Worm (Caenorhabditis elegans) whole organism, L3 larva: Measurements from ENCODE around the gene cox-11.

Experiments
- R02D3.7 ChIP-seq: fragments of 150-350 bp; optimal IDR thresholded peaks from 2 replicates; lab custom pipeline; 2014; ENCODE audit warnings: missing biosample characterization, missing genetic modification characterization
- ZK546.5 ChIP-seq: sonication (generic microtip); optimal IDR thresholded peaks from 2 replicates; lab custom pipeline; 2017; ENCODE audit warnings: missing biosample characterization, missing genetic modification characterization
- aly-2 ChIP-seq: fragments of 150-350 bp; optimal IDR thresholded peaks from 2 replicates; lab custom pipeline; 2014; ENCODE audit warnings: missing biosample characterization, missing genetic modification characterization
- ama-1 ChIP-seq: fragments of 150-350 bp; optimal IDR thresholded peaks from 2 replicates; lab custom pipeline; 2018
- ceh-28 ChIP-seq: fragments of 150-350 bp; optimal IDR thresholded peaks from 2 replicates; lab custom pipeline; 2014; ENCODE audit warnings: missing biosample characterization, missing genetic modification reagents, missing genetic modification characterization
- ceh-82 ChIP-seq: fragments of 150-350 bp; optimal IDR thresholded peaks from 2 replicates; lab custom pipeline; 2014; ENCODE audit warnings: missing biosample characterization, missing genetic modification characterization
- ceh-9 ChIP-seq: sonication (generic microtip); optimal IDR thresholded peaks from 2 replicates; lab custom pipeline; 2018; ENCODE audit warnings: missing biosample characterization, missing genetic modification characterization
- daf-12 ChIP-seq: fragments of 150-350 bp; optimal IDR thresholded peaks from 2 replicates; lab custom pipeline; 2014; ENCODE audit warnings: missing biosample characterization, missing genetic modification reagents, missing genetic modification characterization
- egl-27 ChIP-seq: sonication (generic microtip); optimal IDR thresholded peaks from 4 replicates; lab custom pipeline; 2017; ENCODE audit warnings: missing biosample characterization, missing genetic modification reagents, missing genetic modification characterization
- egl-5 ChIP-seq: fragments of 150-350 bp; optimal IDR thresholded peaks from 2 replicates; lab custom pipeline; 2017; ENCODE audit warnings: missing biosample characterization, missing genetic modification reagents, missing genetic modification characterization, inconsistent platforms
- elt-1 ChIP-seq: fragments of 150-350 bp; optimal IDR thresholded peaks from 2 replicates; lab custom pipeline; 2014; ENCODE audit warnings: missing biosample characterization, missing genetic modification characterization
- elt-2 ChIP-seq: sonication (generic microtip); optimal IDR thresholded peaks from 2 replicates; lab custom pipeline; 2016; ENCODE audit warnings: missing genetic modification reagents, mild to moderate bottlenecking, missing genetic modification characterization, missing compliant biosample characterization
- elt-3 ChIP-seq, 3 experiments: fragments of 150-350 bp in 1 of 3; sonication (generic microtip) in 2 of 3; optimal IDR thresholded peaks; 2 replicates in 2 of 3; 4 replicates in 1 of 3; lab custom pipeline; 2014 to 2017; ENCODE audit warnings: missing biosample characterization in 3 of 3, missing genetic modification characterization in 3 of 3
- eor-1 ChIP-seq, 2 experiments: fragments of 150-350 bp; optimal IDR thresholded peaks; 2 replicates each; lab custom pipeline; 2014 to 2018; ENCODE audit warnings: missing biosample characterization in 2 of 2, missing genetic modification characterization in 2 of 2
- fkh-10 ChIP-seq: sonication (generic microtip); optimal IDR thresholded peaks from 2 replicates; lab custom pipeline; 2017; ENCODE audit warnings: missing biosample characterization, missing genetic modification reagents, missing genetic modification characterization
- fkh-2 ChIP-seq: fragments of 150-350 bp; optimal IDR thresholded peaks from 2 replicates; lab custom pipeline; 2014; ENCODE audit warnings: missing biosample characterization, missing genetic modification reagents, missing genetic modification characterization
- fos-1 ChIP-seq: fragments of 150-350 bp; optimal IDR thresholded peaks from 2 replicates; lab custom pipeline; 2014; ENCODE audit warnings: missing biosample characterization, missing genetic modification characterization
- hmg-11 ChIP-seq: sonication (generic microtip); optimal IDR thresholded peaks from 2 replicates; lab custom pipeline; 2016; ENCODE audit warnings: missing genetic modification characterization, missing compliant biosample characterization
- jun-1 ChIP-seq: fragments of 150-350 bp; optimal IDR thresholded peaks from 2 replicates; lab custom pipeline; 2014; ENCODE audit warnings: missing biosample characterization, missing genetic modification reagents, missing genetic modification characterization
- lin-15B ChIP-seq: fragments of 150-350 bp; optimal IDR thresholded peaks from 2 replicates; lab custom pipeline; 2014; ENCODE audit warnings: missing biosample characterization, missing genetic modification characterization
- lin-39 ChIP-seq: fragments of 150-350 bp; optimal IDR thresholded peaks from 2 replicates; lab custom pipeline; 2018; ENCODE audit warnings: missing biosample characterization, missing genetic modification reagents, missing genetic modification characterization
- lsy-12 ChIP-seq: sonication (generic microtip); optimal IDR thresholded peaks from 2 replicates; lab custom pipeline; 2016; ENCODE audit warnings: mild to moderate bottlenecking, missing genetic modification characterization, missing compliant biosample characterization
- mdl-1 ChIP-seq: fragments of 150-350 bp; optimal IDR thresholded peaks from 2 replicates; lab custom pipeline; 2014; ENCODE audit warnings: missing biosample characterization, missing genetic modification characterization
- nfya-1 ChIP-seq: sonication (generic microtip); optimal IDR thresholded peaks from 2 replicates; lab custom pipeline; 2017; ENCODE audit warnings: missing genetic modification characterization, mild to moderate bottlenecking, missing compliant biosample characterization, antibody characterized with exemption, moderate library complexity; ENCODE audit not compliant: insufficient read depth
- nhr-11 ChIP-seq: fragments of 150-350 bp; optimal IDR thresholded peaks from 2 replicates; lab custom pipeline; 2014; ENCODE audit warnings: missing biosample characterization, missing genetic modification characterization
- nhr-23 ChIP-seq: fragments of 150-350 bp; optimal IDR thresholded peaks from 2 replicates; lab custom pipeline; 2014; ENCODE audit warnings: missing biosample characterization, missing genetic modification reagents, missing genetic modification characterization
- nhr-237 ChIP-seq: fragments of 150-350 bp; optimal IDR thresholded peaks from 2 replicates; lab custom pipeline; 2014; ENCODE audit warnings: missing biosample characterization, missing genetic modification characterization
- nhr-25 ChIP-seq: sonication (generic microtip); optimal IDR thresholded peaks from 2 replicates; lab custom pipeline; 2017; ENCODE audit warnings: missing biosample characterization, missing genetic modification characterization
- nhr-28 ChIP-seq: fragments of 150-350 bp; optimal IDR thresholded peaks from 2 replicates; lab custom pipeline; 2014; ENCODE audit warnings: missing biosample characterization, missing genetic modification characterization
- nhr-43 ChIP-seq: sonication (generic microtip); optimal IDR thresholded peaks from 2 replicates; lab custom pipeline; 2016; ENCODE audit warnings: mild to moderate bottlenecking, missing genetic modification characterization, missing compliant biosample characterization; ENCODE audit not compliant: poor library complexity, severe bottlenecking
- nhr-67 ChIP-seq: fragments of 150-350 bp; optimal IDR thresholded peaks from 2 replicates; lab custom pipeline; 2014; ENCODE audit warnings: missing biosample characterization, missing genetic modification characterization
- nhr-76 ChIP-seq: fragments of 150-350 bp; sonication (generic microtip); optimal IDR thresholded peaks from 5 replicates; lab custom pipeline; 2014; ENCODE audit warnings: missing biosample characterization, missing genetic modification characterization
- nhr-77 ChIP-seq: fragments of 150-350 bp; optimal IDR thresholded peaks from 2 replicates; lab custom pipeline; 2014; ENCODE audit warnings: missing biosample characterization, missing genetic modification characterization
- pha-4 ChIP-seq: fragments of 150-350 bp; optimal IDR thresholded peaks from 2 replicates; lab custom pipeline; 2014; ENCODE audit warnings: missing biosample characterization, missing genetic modification reagents, missing genetic modification characterization
- pqm-1 ChIP-seq: fragments of 150-350 bp; optimal IDR thresholded peaks from 2 replicates; lab custom pipeline; 2017; ENCODE audit warnings: missing biosample characterization, missing genetic modification characterization, inconsistent platforms
- sea-2 ChIP-seq: fragments of 150-350 bp; sonication (generic microtip); optimal IDR thresholded peaks from 4 replicates; lab custom pipeline; 2014; ENCODE audit warnings: missing biosample characterization, missing genetic modification reagents, missing genetic modification characterization
- skn-1 ChIP-seq: fragments of 150-350 bp; optimal IDR thresholded peaks from 2 replicates; lab custom pipeline; 2014; ENCODE audit warnings: missing biosample characterization, missing genetic modification characterization
- snpc-4 ChIP-seq: fragments of 150-350 bp; optimal IDR thresholded peaks from 2 replicates; lab custom pipeline; 2014; ENCODE audit warnings: missing biosample characterization, missing genetic modification characterization
- tbx-2 ChIP-seq: sonication (generic microtip); optimal IDR thresholded peaks from 2 replicates; lab custom pipeline; 2016; ENCODE audit warnings: mild to moderate bottlenecking, missing genetic modification characterization, missing compliant biosample characterization
- unc-39 ChIP-seq: sonication (generic microtip); optimal IDR thresholded peaks from 4 replicates; lab custom pipeline; 2017; ENCODE audit warnings: missing biosample characterization, missing genetic modification characterization
- unc-62 ChIP-seq: fragments of 150-350 bp; sonication (generic microtip); optimal IDR thresholded peaks from 4 replicates; lab custom pipeline; 2014; ENCODE audit warnings: missing biosample characterization, missing genetic modification reagents, missing genetic modification characterization
- zag-1 ChIP-seq: fragments of 150-350 bp; optimal IDR thresholded peaks from 2 replicates; lab custom pipeline; 2014; ENCODE audit warnings: missing biosample characterization, missing genetic modification characterization
- ztf-11 ChIP-seq: fragments of 150-350 bp; optimal IDR thresholded peaks from 2 replicates; lab custom pipeline; 2014; ENCODE audit warnings: missing biosample characterization, missing genetic modification characterization

The cox-11 gene

DNA sequence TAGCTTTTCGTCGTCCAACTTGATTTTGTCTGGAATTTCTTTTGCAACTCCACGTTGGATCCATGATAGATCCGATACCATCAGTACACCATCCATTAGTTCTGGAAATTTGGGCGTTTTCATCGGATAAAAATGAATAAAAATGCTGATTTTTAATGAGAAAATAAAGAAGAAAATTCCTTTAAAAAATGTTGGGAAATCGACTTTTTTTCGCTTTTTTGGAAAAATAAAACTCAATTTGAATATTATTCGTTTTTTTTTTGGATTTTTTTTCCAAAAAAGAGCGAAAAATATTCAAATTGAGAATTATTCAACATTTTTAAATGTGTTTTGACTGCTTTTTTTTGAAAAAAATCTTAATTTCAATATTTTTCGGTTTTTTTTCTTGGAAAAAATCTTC, 7.6 kb upstream of the cox-11 start, which contains the start of gene pwp-1:
Gene pwp-1, minus strand, starts transcription at position 101 of the 400 bp plus-strand sequence.
- TF ChIP-seq fos-1 (no peak), egl-27 (tag; lab: Kevin White, UChicago) (no peak), ceh-9 (tag; lab: Kevin White, UChicago) (no peak), snpc-4 (tag; lab: Kevin White, UChicago) (no peak), R02D3.7 (no peak), nhr-77 (tag; lab: Kevin White, UChicago) (no peak), nhr-237 (tag; lab: Kevin White, UChicago) (no peak), skn-1 (tag; lab: Kevin White, UChicago) (no peak), hmg-11 (tag; lab: Kevin White, UChicago) (no peak)
- TF ChIP-seq, all 47 proteins: peak for 0

DNA sequence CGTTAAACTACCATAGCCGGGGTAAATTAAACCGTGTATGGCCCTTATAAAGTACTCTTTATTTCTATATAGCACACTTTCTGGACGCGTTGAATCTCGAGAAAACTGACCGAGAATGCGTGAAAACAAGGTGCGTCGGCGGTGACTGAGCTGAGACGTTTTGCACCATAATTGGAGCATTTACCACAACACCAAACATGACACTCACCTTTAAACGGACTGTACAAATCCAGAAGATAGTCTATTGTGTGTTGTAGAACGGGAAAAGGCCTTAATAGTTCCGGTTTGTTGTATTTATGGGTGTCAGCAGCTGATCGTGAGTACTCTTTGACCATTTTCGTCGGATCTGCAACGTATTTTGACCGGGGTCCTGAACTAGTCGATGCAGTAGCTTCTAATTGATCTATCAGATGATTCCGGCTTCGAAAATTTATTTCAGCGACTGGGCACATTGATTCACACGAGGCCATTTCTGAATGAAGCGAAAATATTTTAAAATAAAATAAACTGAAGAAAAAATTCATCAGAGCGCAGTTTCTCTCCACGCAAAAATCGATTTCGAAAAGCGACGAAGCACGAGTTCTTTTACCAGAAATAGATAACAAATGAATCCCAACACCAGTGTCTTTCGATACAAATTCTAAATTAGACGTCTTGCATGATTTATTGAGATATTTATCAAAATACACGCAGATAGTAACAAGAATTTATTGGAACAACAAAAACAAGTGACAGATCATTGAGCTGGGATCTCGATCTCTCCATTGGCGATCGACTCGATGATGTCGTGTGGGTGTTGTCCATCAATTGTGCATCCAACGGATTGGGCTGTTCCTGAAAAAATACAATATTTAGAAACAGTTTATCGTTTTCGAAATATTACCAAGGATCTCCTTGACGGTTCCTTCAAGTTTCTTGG, 4.9 kb upstream of the cox-11 start, which contains the start of gene tag-115:
Gene tag-115, minus strand, starts transcription at position 472 of the 919 bp plus-strand sequence.
- TF ChIP-seq elt-2, result peak; percentile 10
- TF ChIP-seq ama-1 (lab: Kevin White, UChicago), result peak; percentile 48
- TF ChIP-seq lin-15B (tag; lab: Kevin White, UChicago), result no peak
- TF ChIP-seq pha-4, result peak; percentile 9
- peak; percentile 37 for TF ChIP-seq ceh-28 (tag; lab: Kevin White, UChicago)

DNA sequence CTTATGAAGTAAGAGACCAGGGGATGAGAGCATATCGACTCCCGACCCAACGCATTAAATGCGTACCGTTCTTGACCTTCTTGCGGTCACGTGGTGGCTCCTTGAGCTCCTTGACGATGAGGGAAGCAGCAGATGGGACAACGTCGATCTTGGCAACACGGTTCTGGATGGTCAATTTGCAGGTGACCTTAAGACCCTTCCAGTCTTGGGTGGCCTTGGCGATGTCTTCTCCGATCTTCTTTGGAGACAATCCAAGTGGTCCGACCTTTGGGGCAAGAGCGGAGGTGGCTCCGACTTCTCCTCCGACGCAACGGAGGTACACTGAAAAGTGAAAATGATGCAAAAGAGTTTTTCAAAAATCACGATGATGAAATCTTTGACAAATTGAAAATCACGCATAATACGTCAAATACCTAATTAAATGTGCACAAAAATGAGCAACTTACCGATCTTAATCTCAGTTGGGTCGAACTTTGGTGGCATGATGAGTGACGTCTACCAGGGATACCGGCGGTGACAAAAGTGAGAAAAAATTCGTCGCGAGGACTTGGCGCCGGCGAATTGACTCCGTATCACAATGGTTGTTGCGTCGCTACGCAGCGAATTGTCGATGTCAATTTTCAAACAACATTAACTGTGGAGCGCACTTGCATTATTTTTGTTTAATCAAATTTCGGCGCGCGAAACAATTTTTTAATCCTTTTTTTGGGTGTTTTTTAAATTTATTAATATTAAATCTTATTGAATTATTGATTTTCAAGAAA, 3.9 kb upstream of the cox-11 start, which contains the start of gene rpl-12:
Gene rpl-12, minus strand, starts transcription at position 574 of the 764 bp plus-strand sequence.
- TF ChIP-seq mdl-1 (tag; lab: Kevin White, UChicago) (peak; percentile 9), snpc-4 (tag; lab: Kevin White, UChicago) (peak; percentile 95), unc-39 (tag; lab: Kevin White, UChicago) (no peak), nhr-77 (tag; lab: Kevin White, UChicago) (peak; percentile 87), fkh-10 (GFP tag; lab: Kevin White, UChicago) (peak; percentile 99), nhr-25 (tag; lab: Kevin White, UChicago) (peak; percentile 99), zag-1 (tag; lab: Kevin White, UChicago) (peak; percentile 67), unc-62 (GFP tag; lab: Kevin White, UChicago) (peak; percentile 92), ceh-28 (tag; lab: Kevin White, UChicago) (peak; percentile 92), nhr-23 (tag; lab: Kevin White, UChicago) (peak; percentile 100), tbx-2 (peak; percentile 96), fkh-2 (tag; lab: Kevin White, UChicago) (peak; percentile 69), ceh-82 (tag; lab: Kevin White, UChicago) (peak; percentile 89), lin-39 (tag; lab: Kevin White, UChicago) (peak; percentile 100), lin-15B (tag; lab: Kevin White, UChicago) (peak; percentile 100), nhr-76 (tag; lab: Kevin White, UChicago) (peak; percentile 72), egl-27 (tag; lab: Kevin White, UChicago) (peak; percentile 88), nhr-11 (tag; lab: Kevin White, UChicago) (peak; percentile 95), daf-12 (tag; lab: Kevin White, UChicago) (peak; percentile 37), ztf-11 (tag; lab: Kevin White, UChicago) (no peak), nhr-43 (peak; percentile 98), elt-2 (peak; percentile 91), ceh-9 (tag; lab: Kevin White, UChicago) (no peak), fos-1 (peak; percentile 75), eor-1 (tag; optimal IDR thresholded peaks at IDR 0.05; lab: Kevin White, UChicago) (no peak), nhr-67 (tag; lab: Kevin White, UChicago) (no peak), elt-1 (tag; lab: Kevin White, UChicago) (peak; percentile 86), elt-3 (tag; optimal IDR thresholded peaks at IDR 0.05; lab: Kevin White, UChicago) (peak in 2 of 3 experiments; percentile 85 to 91), ama-1 (lab: Kevin White, UChicago) (peak; percentile 83), skn-1 (tag; lab: Kevin White, UChicago) (peak; percentile 96), sea-2 (GFP tag; lab: Kevin White, UChicago) (no peak), pha-4 (peak; percentile 100), jun-1 (tag; lab: Kevin White, UChicago) (peak; percentile 98), aly-2 (peak; percentile 71), R02D3.7 (peak; percentile 91), ZK546.5 (peak; percentile 74), hmg-11 (tag; lab: Kevin White, UChicago) (peak; percentile 91), lsy-12 (peak; percentile 99), nfya-1 (tag; lab: Kevin White, UChicago) (peak; percentile 98), nhr-28 (tag; lab: Kevin White, UChicago) (peak; percentile 79), pqm-1 (tag; lab: Kevin White, UChicago) (peak; percentile 90), egl-5 (tag; lab: Kevin White, UChicago) (peak; percentile 99)
